Fruit fly (Drosophila melanogaster) whole organism: Measurements from ENCODE around the gene CG17929.

Experiments
- CG8478 ChIP-seq: fragments of >200 bp; optimal IDR thresholded peaks from 2 replicates; lab custom pipeline; 2018; ENCODE audit warnings: inconsistent platforms
- Dll ChIP-seq: fragments of >200 bp; optimal IDR thresholded peaks from 2 replicates; lab custom pipeline; 2017
- EcR ChIP-seq, 2 experiments: fragments of >200 bp; optimal IDR thresholded peaks; 2 replicates each; lab custom pipeline; 2017; ENCODE audit warnings: missing biosample characterization in 2 of 2, missing genetic modification characterization in 2 of 2, missing genetic modification reagents in 2 of 2
- pan ChIP-seq: fragments of >200 bp; optimal IDR thresholded peaks from 2 replicates; lab custom pipeline; 2017
- psq ChIP-seq: fragments of >200 bp; optimal IDR thresholded peaks from 2 replicates; lab custom pipeline; 2017
- usp ChIP-seq: fragments of >200 bp; optimal IDR thresholded peaks from 2 replicates; lab custom pipeline; 2017; ENCODE audit warnings: missing biosample characterization, missing genetic modification characterization, mixed read lengths

DNA sequence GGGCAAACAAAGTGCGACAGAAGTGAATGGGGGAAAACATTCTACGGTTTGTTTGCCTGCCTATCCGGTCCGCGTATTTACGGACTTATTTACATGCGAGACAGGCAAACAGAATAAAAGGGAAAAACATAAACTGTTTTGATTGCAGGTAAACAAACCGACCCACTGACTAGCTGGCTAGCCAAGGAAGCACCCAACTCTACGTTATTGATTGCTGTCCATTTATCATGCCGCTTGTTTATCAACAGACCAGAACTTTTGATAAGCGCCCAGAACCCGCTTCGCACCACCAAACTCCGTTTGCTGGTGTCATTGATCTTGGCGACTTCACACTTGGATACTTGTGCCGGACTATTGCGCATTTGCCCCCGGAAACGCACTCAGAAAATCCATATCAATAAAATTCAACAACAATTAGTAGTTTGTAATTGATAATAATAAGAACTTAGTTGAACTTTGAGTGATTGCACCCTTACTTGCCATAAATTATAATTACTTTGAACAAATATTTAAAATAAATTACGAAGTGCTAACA lies 6.6 kb downstream of the CG17929 start:
- TF ChIP-seq Dll (lab: Kevin White, UChicago) (no peak), psq (lab: Kevin White, UChicago) (no peak), pan (no peak), EcR (GFP tag; optimal IDR thresholded peaks at IDR 0.05; lab: Kevin White, UChicago) (peak in 1 of 2 experiments; percentile 16), usp (GFP tag; lab: Kevin White, UChicago) (no peak), CG8478 (lab: Kevin White, UChicago) (no peak)
